Worm (Caenorhabditis elegans): Measurements from ENCODE around the gene C29E4.15.
"Not testable (repeated sequence)": the region's sequence is repeated elsewhere in the genome, so short reads cannot be mapped to it uniquely, and the experiment has no call there.

The C29E4.15 gene

DNA sequence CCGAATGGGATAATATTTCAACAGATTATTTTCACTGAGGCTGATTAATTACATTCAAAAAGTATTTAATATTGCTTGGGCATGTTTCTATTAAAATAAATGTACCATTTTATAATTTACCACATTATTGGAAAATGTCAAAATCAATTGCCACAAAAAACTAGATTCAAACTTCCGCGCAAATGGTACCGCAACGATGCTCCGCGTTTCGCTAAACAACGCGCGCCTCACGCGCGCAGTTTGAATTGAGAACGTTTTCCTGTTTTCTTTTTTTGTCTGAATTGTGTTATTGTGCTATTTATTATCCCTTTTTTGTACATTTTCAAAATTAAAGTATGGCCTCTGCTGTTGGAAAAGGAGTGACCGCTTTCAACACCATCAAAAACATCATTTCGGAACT, 11.6 kb upstream of the C29E4.15 start, which contains the start of gene C29E4.12:
C29E4.12 (plus strand) TSS at position 333 of the 400 bp plus-strand sequence.
- no peak for TF ChIP-seq dao-5 (tag; optimal IDR thresholded peaks at IDR 0.05)
- no peak for TF ChIP-seq him-1 (tag; optimal IDR thresholded peaks at IDR 0.05)
- no peak for TF ChIP-seq W03F9.2 (tag; optimal IDR thresholded peaks at IDR 0.05)

DNA sequence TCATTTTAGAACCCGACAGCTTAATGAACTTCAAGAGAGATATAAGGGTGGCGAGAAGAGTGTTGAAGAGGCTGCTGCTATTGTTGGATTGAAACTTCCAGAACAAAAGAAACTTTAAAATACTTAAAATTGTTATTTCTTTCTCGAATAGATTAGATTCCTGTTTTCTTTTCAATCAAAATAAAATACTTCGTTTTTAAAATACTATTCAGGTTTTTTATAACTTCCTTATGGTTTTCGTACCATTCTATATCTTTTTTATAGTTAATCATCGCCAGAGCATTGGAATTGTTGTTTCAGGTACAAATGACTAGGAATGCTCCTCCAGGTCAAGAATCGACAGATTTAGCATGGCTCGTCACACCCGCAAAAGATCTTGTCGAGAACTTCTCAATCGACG, 11.0 kb upstream of the C29E4.15 start, which contains the start of gene kle-2:
kle-2 (plus strand) TSS at position 301 of the 400 bp plus-strand sequence.
- TF ChIP-seq dao-5 (tag; optimal IDR thresholded peaks at IDR 0.05) = no peak
- TF ChIP-seq him-1 (tag; optimal IDR thresholded peaks at IDR 0.05) = no peak
- TF ChIP-seq W03F9.2 (tag; optimal IDR thresholded peaks at IDR 0.05) = no peak

DNA sequence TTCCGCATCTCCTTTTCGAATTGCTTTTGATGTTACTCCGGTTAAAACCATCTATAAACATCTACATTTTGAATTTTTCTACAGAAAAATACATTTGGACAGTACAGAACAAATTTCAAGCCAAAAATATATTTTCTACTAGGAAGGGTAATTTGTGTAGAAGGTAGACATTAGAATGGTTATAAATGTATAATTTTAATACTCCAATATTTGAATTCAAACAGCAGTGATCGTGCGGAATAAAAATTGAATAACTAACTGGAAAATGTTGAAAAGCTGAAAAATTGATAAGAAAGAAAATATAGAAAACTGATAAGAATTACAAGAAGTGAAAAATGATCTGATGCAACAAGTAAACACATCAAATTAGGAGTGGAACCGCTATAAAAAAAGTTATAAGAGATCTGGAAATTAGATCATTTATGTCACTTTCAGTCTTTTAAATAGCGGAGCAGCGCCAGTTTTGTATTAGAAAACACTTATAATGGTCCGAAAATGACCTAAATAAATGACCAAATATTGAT, 5.4 kb upstream of the C29E4.15 start, which contains the start of gene gsto-1:
gsto-1 (minus strand) TSS at position 51 of the 524 bp plus-strand sequence.
- TF ChIP-seq dao-5 (tag; optimal IDR thresholded peaks at IDR 0.05) (no peak), W03F9.2 (tag; optimal IDR thresholded peaks at IDR 0.05) (no peak), him-1 (tag; optimal IDR thresholded peaks at IDR 0.05) (no peak)

DNA sequence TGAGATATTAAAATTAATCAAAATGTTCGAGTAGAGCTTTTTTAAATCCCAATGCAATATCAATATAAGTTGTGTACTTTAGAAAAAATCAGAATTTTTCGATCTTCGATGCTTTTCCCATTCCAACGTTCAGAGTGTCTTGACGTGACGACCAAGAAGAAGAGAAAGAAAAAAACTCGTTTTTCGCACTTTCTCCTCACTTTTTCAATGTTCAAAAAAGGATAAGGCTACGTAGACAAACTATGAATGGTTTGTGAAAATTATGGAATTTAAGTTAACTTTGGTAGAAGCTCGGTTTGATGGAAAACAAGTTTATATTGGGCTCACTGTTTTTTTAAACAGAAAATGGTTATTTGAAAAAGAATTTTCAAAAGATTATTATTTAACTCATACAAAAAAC, 4.7 kb upstream of the C29E4.15 start:
- TF ChIP-seq him-1 (tag; optimal IDR thresholded peaks at IDR 0.05) = no peak
- TF ChIP-seq dao-5 (tag; optimal IDR thresholded peaks at IDR 0.05) = no peak
- TF ChIP-seq W03F9.2 (tag; optimal IDR thresholded peaks at IDR 0.05) = no peak

DNA sequence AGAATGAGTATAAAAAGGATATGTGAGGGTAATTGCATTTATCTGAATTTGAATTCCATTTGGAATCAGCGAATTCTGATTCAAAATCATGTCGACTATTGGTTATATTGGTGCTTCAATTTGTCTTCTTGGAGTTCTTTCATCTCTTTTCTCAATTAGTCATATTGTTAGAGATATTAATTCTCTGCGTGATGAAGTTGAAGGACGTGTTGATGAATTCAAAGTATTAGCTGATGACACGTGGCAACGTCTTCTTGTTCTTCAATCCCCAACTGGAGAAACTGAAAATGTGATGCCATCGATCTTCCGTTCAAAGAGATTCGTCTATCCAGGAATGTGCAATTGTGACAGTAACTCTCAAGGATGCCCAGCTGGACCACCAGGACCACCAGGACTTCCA, 3.6 kb upstream of the C29E4.15 start, which contains the start of gene col-90:
col-90 (plus strand) TSS at position 37 of the 400 bp plus-strand sequence.
- TF ChIP-seq W03F9.2 (tag; optimal IDR thresholded peaks at IDR 0.05) (no peak), him-1 (tag; optimal IDR thresholded peaks at IDR 0.05) (no peak), dao-5 (tag; optimal IDR thresholded peaks at IDR 0.05) (no peak)

DNA sequence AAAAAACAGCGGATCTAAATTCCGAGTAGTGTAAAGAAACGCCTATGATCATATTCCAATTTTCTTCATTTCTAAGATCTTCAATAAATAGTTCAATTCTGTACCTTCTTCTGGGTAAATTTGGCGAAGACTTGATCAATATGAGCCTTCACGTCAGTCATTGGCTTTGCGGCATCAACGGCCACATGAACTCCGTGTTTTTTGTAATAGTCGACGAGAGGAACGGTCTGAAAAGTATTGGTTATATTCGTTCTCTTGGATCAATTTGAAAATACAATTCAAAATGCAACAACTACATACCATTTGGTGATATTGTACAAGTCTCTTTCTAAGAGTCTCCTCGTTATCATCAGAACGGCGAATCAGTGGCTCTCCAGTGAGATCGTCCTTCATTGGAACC, 2.0 kb upstream of the C29E4.15 start:
- no peak for TF ChIP-seq W03F9.2 (tag; optimal IDR thresholded peaks at IDR 0.05)
- TF ChIP-seq him-1 (tag; optimal IDR thresholded peaks at IDR 0.05) = no peak
- no peak for TF ChIP-seq dao-5 (tag; optimal IDR thresholded peaks at IDR 0.05)

DNA sequence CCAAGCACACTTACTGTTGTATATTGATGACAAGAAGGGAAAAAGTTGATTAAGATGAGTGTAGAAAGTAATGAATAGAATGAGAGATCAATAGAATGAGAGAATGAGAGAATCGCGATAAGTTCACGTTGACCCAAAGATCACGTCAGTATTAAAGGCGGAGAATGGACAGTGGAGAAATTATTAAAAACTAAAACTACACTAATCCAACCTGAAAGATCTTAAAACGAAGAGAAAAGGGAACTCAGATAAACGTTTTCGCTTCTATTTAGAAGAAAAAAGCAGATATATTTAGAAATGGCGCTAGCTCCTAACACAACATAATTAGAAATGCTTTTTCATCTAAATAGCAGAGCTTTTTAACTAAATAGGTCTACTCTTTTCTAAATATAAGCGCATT, 785 bp downstream of the C29E4.15 start, which contains the start of gene let-754:
let-754 (minus strand) TSS at position 101 of the 400 bp plus-strand sequence.
- no peak for TF ChIP-seq W03F9.2 (tag; optimal IDR thresholded peaks at IDR 0.05)
- no peak for TF ChIP-seq him-1 (tag; optimal IDR thresholded peaks at IDR 0.05)

DNA sequence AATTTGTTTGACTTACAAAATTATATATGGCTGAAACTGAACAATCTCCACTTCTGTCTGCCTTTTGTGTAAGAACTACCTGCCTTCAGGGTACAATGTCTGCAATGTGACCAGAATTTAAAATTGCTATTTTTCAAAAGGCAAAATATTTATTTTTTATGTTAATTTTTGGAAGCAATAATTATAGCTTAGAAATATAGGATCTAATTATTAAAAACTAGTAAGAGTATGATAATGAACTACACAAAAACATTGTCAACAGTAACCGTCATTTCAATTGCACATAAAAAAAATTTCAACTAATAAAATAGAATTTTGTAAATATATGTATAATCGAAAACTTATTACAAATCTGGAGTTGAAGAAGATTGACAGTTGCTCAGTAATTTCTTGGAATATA, 4.5 kb downstream of the C29E4.15 start, which contains the start of gene C29E4.9:
C29E4.9 (minus strand) TSS at position 101 of the 400 bp plus-strand sequence.
- TF ChIP-seq W03F9.2 (tag; optimal IDR thresholded peaks at IDR 0.05) = no peak
- no peak for TF ChIP-seq dao-5 (tag; optimal IDR thresholded peaks at IDR 0.05)
- no peak for TF ChIP-seq him-1 (tag; optimal IDR thresholded peaks at IDR 0.05)

DNA sequence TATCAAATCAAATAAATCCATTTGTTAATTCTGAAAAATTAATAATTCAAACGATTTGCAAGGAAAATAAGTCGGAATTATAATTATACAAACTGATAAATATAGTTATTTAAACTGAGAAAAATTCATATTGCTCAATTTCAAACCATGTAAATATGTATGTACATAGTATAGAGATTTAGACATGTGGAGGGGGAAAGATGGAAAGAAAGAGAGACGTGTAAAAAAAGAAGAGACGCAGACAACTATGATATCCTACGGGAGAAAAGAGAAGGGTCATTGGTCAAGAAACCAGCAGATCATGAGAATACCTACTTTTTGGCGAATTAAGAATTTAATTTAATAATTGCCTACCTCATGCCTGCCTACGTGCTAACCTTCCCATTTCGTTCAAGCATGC, 5.7 kb downstream of the C29E4.15 start, which contains the start of gene C29E4.11:
C29E4.11 (minus strand) TSS at position 30 of the 400 bp plus-strand sequence.
- TF ChIP-seq dao-5 (tag; optimal IDR thresholded peaks at IDR 0.05) (no peak), him-1 (tag; optimal IDR thresholded peaks at IDR 0.05) (no peak), W03F9.2 (tag; optimal IDR thresholded peaks at IDR 0.05) (no peak)

DNA sequence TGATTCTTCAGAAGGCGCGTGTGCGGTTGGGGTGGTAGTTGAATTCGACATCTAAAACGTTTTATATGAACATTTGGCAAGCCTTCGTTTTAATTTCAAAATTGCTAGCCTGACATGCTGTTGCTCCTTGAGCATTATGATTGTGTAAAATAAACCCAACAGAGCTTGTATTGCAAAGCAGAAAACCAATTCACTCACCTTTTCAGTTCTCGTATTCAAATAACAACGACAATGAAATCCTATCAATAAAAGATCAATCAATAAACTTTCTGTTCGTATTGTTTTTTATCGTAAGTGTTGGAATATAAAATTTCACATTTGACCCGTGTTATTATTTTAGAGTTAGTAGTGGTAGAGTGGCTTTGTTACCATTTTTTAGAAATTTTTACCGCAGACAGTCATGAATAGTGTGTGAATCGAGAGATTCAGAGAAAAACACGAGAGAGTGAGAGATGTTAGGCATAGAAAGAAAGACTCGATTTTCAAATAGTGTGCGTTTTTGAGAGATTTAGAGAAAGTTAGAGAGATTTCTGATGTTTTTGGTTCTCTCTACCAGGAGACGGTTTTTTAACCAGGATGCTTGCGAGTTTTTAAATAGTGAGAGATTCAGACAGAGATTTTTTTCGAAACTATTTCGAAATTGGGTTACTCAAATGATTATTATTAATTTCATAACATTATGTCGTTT, 6.6 kb downstream of the C29E4.15 start, which contains the start of gene F54H12.10:
F54H12.10 (minus strand) TSS at position 51 of the 688 bp plus-strand sequence.
- TF ChIP-seq W03F9.2, dao-5, him-1 (tag; optimal IDR thresholded peaks at IDR 0.05): not testable (repeated sequence)

DNA sequence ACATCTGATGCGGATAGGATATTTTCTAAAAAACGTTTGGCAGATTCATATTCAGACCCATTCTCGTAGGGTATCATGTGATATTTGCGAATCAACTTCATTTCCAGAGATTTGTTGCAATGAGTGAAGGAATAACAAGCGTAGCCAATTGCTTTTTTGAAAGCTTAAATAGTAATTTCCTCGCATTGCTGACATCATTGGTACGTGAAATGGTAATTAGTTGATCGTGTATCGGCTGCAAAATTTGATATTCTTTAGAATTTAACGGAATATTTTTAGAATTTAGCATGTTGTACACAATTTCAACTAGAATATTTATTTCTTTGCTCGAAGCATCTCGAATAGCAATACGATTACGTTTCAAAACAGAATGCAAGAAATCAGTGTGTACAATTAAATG, 10.2 kb downstream of the C29E4.15 start, which contains the start of gene F54H12.4:
F54H12.4 (minus strand) TSS at position 101 of the 400 bp plus-strand sequence.
- TF ChIP-seq him-1, W03F9.2, dao-5 (tag; optimal IDR thresholded peaks at IDR 0.05): not testable (repeated sequence)

DNA sequence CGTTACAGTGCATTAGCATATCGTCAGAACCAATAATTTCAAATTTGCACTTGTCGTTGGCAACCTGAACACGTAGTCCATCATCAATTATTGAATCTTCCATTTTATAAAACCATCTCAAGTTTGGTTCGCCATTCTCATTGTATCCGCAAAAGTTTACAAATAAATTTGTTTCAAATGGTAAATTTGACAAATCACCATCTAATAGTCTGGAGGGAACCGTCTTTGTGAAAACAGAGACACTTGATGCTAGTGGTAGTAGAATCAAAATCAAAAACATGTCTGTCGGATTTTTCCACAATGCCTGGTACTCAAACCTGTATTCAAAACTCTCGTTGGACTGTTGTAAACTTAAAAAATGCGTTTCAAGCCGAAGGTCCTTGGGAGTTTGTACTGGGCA, 11.9 kb downstream of the C29E4.15 start, which contains the start of gene F54H12.2:
F54H12.2 (plus strand) TSS at position 301 of the 400 bp plus-strand sequence.
- TF ChIP-seq him-1, dao-5, W03F9.2 (tag; optimal IDR thresholded peaks at IDR 0.05): not testable (repeated sequence)

DNA sequence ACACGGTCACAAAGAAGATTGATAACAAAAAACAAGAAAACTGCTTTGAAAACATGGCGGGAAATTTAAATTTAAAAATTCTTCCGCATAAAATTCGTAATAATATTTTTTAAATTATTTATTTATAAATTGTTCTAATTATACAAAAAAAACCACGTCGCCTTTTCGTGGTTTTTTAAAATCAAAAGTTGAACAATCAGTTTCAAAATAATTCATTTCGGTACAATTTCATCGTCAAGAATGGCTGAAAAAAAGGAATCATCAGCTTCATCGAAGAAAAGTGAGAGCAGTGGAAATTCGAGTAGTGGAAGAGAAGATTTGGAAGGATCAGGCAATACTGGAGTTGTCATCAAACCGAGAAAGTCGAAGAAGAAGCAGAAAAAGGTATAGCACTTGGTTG, 16.7 kb downstream of the C29E4.15 start, which contains the start of the genes F54H12.8 and F54H12.7:
F54H12.8 (minus strand) TSS at position 101 of the 400 bp plus-strand sequence.
F54H12.7 (plus strand) TSS at position 229 of the 400 bp plus-strand sequence.
- TF ChIP-seq dao-5 (tag; optimal IDR thresholded peaks at IDR 0.05) = no peak
- no peak for TF ChIP-seq W03F9.2 (tag; optimal IDR thresholded peaks at IDR 0.05)
- TF ChIP-seq him-1 (tag; optimal IDR thresholded peaks at IDR 0.05) = no peak
